Fruit fly (Drosophila melanogaster) whole organism, adult: ENCODE measurements around the gene CG32713.

Experiments used
- CG11617 ChIP-seq: fragments of 200-800 bp; sonication (Bioruptor generic); optimal IDR thresholded peaks from 2 replicates; lab custom pipeline; 2017; ENCODE audit warnings: mild to moderate bottlenecking, missing biosample characterization, missing genetic modification reagents, missing genetic modification characterization
- CG12768 ChIP-seq: fragments of 200-800 bp; sonication (Bioruptor generic); optimal IDR thresholded peaks from 2 replicates; lab custom pipeline; 2017; ENCODE audit warnings: missing biosample characterization, missing genetic modification characterization, mild to moderate bottlenecking, moderate library complexity, missing genetic modification reagents
- CG14711 ChIP-seq: fragments of 200-800 bp; sonication (Bioruptor generic); optimal IDR thresholded peaks from 2 replicates; lab custom pipeline; 2018; ENCODE audit warnings: missing biosample characterization, mild to moderate bottlenecking, missing genetic modification characterization, moderate library complexity
- CG1620 ChIP-seq: fragments of 200-800 bp; sonication (Bioruptor generic); optimal IDR thresholded peaks from 2 replicates; lab custom pipeline; 2016; ENCODE audit warnings: missing biosample characterization, missing genetic modification characterization
- CG33017 ChIP-seq: fragments of 200-800 bp; sonication (Bioruptor generic); optimal IDR thresholded peaks from 2 replicates; lab custom pipeline; 2018; ENCODE audit warnings: missing biosample characterization, mild to moderate bottlenecking, missing genetic modification characterization, moderate library complexity
- CG5204 ChIP-seq: fragments of 200-800 bp; sonication (Bioruptor generic); optimal IDR thresholded peaks from 2 replicates; lab custom pipeline; 2016; ENCODE audit warnings: missing biosample characterization, missing genetic modification characterization
- CG7045 ChIP-seq: fragments of 200-800 bp; sonication (Bioruptor generic); optimal IDR thresholded peaks from 2 replicates; lab custom pipeline; 2017; ENCODE audit warnings: missing biosample characterization, mild to moderate bottlenecking, missing genetic modification characterization
- CG7101 ChIP-seq: fragments of 200-800 bp; sonication (Bioruptor generic); optimal IDR thresholded peaks from 2 replicates; lab custom pipeline; 2018; ENCODE audit warnings: missing biosample characterization, mild to moderate bottlenecking, missing genetic modification characterization, moderate library complexity
- Clk ChIP-seq: fragments of 200-800 bp; sonication (Bioruptor generic); optimal IDR thresholded peaks from 2 replicates; lab custom pipeline; 2017; ENCODE audit warnings: missing biosample characterization, missing genetic modification characterization
- Crg-1 ChIP-seq: fragments of 200-800 bp; sonication (Bioruptor generic); optimal IDR thresholded peaks from 2 replicates; lab custom pipeline; 2016; ENCODE audit warnings: missing biosample characterization, missing genetic modification characterization
- Hr96 ChIP-seq: fragments of 200-800 bp; sonication (Bioruptor generic); optimal IDR thresholded peaks from 2 replicates; lab custom pipeline; 2016; ENCODE audit warnings: missing biosample characterization, missing genetic modification characterization
- Mnt ChIP-seq: fragments of 200-800 bp; sonication (Bioruptor generic); optimal IDR thresholded peaks from 2 replicates; lab custom pipeline; 2016; ENCODE audit warnings: missing biosample characterization, mild to moderate bottlenecking, missing genetic modification characterization
- bab1 ChIP-seq: fragments of 200-800 bp; sonication (Bioruptor generic); optimal IDR thresholded peaks from 3 replicates; lab custom pipeline; 2019; ENCODE audit warnings: missing biosample characterization, mild to moderate bottlenecking, missing genetic modification characterization, moderate library complexity
- cic ChIP-seq: fragments of 200-800 bp; sonication (Bioruptor generic); optimal IDR thresholded peaks from 2 replicates; lab custom pipeline; 2017; ENCODE audit warnings: missing biosample characterization, mild to moderate bottlenecking, missing genetic modification characterization, moderate library complexity
- cnc ChIP-seq, 2 experiments: fragments of >200 bp; optimal IDR thresholded peaks; 2 replicates each; lab custom pipeline; 2017
- kay ChIP-seq: fragments of 200-800 bp; sonication (Bioruptor generic); peaks from one replicate; lab custom pipeline; 2016; ENCODE audit warnings: missing biosample characterization, missing genetic modification characterization, borderline replicate concordance
- ovo ChIP-seq: fragments of 200-800 bp; sonication (Bioruptor generic); optimal IDR thresholded peaks from 2 replicates; lab custom pipeline; 2016; ENCODE audit warnings: missing biosample characterization, missing genetic modification characterization
- pad ChIP-seq: fragments of 200-800 bp; sonication (Bioruptor generic); optimal IDR thresholded peaks from 3 replicates; lab custom pipeline; 2017; ENCODE audit warnings: missing biosample characterization, missing genetic modification characterization, mild to moderate bottlenecking, moderate library complexity, missing genetic modification reagents
- tj ChIP-seq: fragments of 200-800 bp; sonication (Bioruptor generic); optimal IDR thresholded peaks from 3 replicates; lab custom pipeline; 2017; ENCODE audit warnings: missing biosample characterization, mild to moderate bottlenecking, missing genetic modification characterization, moderate library complexity
- toe ChIP-seq: fragments of 200-800 bp; sonication (Bioruptor generic); optimal IDR thresholded peaks from 2 replicates; lab custom pipeline; 2016; ENCODE audit warnings: missing biosample characterization, missing genetic modification characterization

The CG32713 gene

DNA sequence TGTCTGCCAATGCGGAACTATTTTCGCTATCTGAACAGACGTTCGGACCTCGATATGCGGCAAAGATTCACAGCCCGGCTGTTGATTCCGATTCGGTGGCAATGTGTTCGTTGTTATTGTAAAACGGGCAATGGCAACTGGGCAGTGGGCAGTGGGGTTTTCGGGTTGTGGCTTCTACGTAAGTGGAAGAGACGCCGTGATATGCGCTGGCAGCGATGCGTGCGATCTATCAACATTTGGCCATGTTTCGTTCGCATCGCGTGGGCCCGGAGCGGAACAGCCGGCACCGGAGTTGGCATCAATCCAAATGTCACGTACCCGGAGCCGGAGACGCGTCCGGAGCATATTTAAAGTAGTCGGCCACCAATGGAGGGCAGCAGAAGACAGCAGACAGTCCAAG is 24.0 kb upstream of the CG32713 start, which contains the start of gene Cp38:
TSS of gene Cp38 (plus strand) at position 376 of the 400 bp plus-strand sequence.
- TF ChIP-seq bab1 (peak; percentile 95), CG7101 (tag; lab: Kevin White, UChicago) (no peak), tj (GFP tag; lab: Kevin White, UChicago) (peak; percentile 8)

DNA sequence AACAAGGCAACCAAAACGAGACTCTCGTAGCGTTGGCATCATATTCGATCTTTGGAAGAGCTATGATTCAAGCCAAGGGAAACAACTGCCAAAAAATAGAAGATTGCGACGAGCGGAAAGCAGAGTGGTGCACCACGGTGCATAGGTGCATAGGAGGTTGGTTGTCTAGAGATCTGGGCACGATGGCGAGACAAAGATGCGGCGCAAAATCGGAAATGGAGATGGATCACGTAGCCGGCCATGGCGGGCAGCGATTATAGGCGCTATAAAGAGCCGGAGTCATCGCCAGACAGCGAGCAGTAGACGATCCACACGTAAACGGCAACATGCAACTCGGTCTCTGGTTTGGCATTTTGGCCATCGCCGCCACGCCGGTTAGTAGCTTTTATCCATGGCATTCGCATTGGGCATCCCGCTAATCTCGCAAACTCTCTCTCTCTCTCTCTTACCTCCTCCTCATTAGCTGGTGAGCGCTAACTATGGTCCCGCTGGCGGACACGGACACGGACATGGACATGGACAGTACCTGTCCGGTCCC is 21.7 kb upstream of the CG32713 start, which contains the start of gene Cp36:
TSS of gene Cp36 (plus strand) at position 289 of the 538 bp plus-strand sequence.
- TF ChIP-seq CG7045, result no peak
- TF ChIP-seq ovo, result no peak
- TF ChIP-seq cic (GFP tag; lab: Kevin White, UChicago), result no peak
- TF ChIP-seq kay (GFP tag; lab: Kevin White, UChicago), result no peak
- no peak for TF ChIP-seq CG33017 (tag; lab: Kevin White, UChicago)
- peak; percentile 65 for TF ChIP-seq CG1620
- no peak for TF ChIP-seq Clk
- no peak for TF ChIP-seq CG14711 (tag; lab: Kevin White, UChicago)
- TF ChIP-seq Hr96, result no peak
- peak; percentile 81 for TF ChIP-seq Crg-1 (GFP tag; lab: Kevin White, UChicago)
- TF ChIP-seq tj (GFP tag; lab: Kevin White, UChicago), result no peak
- TF ChIP-seq cnc (optimal IDR thresholded peaks at IDR 0.05; lab: Kevin White, UChicago), result no peak
- TF ChIP-seq CG12768 (GFP tag; lab: Kevin White, UChicago), result no peak
- TF ChIP-seq bab1, result peak; percentile 94

DNA sequence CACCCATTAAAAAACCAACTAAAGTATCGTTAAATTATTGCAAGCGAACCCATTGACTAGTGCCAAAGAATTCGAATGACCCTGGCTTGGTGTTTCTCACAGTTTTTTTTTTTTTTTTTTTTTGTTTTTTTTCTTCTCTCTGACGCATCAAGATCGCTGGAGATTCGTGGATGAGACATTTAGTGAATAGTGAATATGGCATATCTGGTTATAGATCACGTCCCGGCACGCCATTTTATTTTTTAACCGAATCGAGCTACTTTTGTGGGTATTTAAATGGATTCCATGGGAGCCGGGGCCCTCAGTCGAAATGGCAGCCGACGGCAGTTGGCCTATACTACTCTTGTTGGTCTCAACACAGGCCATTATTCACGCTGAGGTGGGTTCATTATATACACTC is 19.4 kb upstream of the CG32713 start, which contains the start of gene Cp7Fc:
TSS of gene Cp7Fc (plus strand) at position 301 of the 400 bp plus-strand sequence.
- TF ChIP-seq Crg-1 (GFP tag; lab: Kevin White, UChicago) (peak; percentile 8), bab1 (peak; percentile 16), ovo (no peak)

DNA sequence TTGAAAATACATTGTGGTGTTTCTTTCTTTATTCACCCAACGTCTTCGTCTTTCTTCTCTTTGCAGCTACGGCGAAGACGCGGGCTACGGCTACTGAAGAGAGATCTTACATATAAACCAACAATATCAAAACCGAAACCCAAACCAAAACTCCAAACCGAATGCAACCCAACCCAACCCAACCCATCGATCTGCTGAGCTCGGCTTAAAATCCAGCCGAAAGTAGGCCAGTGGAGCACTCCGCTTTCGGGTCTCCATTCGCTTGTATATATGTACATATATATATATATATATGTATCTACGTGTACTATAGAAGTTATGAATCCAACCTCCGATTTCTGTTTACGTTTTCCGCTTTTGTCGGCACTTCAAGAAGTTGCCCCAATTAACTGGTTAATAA is 18.2 kb upstream of the CG32713 start:
- TF ChIP-seq tj (GFP tag; lab: Kevin White, UChicago) (peak; percentile 93), CG5204 (GFP tag; lab: Kevin White, UChicago) (no peak)

- TF ChIP-seq ovo (no peak), bab1 (peak; percentile 99), Hr96 (no peak), pad (no peak), kay (GFP tag; lab: Kevin White, UChicago) (no peak), cic (GFP tag; lab: Kevin White, UChicago) (no peak), CG11617 (GFP tag; lab: Kevin White, UChicago) (no peak), CG7101 (tag; lab: Kevin White, UChicago) (no peak), Clk (no peak), Crg-1 (GFP tag; lab: Kevin White, UChicago) (peak; percentile 56), CG1620 (peak; percentile 50), CG12768 (GFP tag; lab: Kevin White, UChicago) (no peak), CG5204 (GFP tag; lab: Kevin White, UChicago) (no peak), cnc (optimal IDR thresholded peaks at IDR 0.05; lab: Kevin White, UChicago) (no peak), toe (GFP tag; lab: Kevin White, UChicago) (no peak), Mnt (GFP tag; lab: Kevin White, UChicago) (no peak), CG7045 (no peak), tj (GFP tag; lab: Kevin White, UChicago) (peak; percentile 35), CG14711 (tag; lab: Kevin White, UChicago) (peak; percentile 35), CG33017 (tag; lab: Kevin White, UChicago) (no peak)
These were observed 16.0 kb upstream of the CG32713 start, which contains the start of gene Cp7Fb for dm6 chrX:8473339-8473887. Cp7Fb (plus strand) TSS chrX:8473837.

dm6 chrX:8470588-8470987 is 13.2 kb upstream of the CG32713 start, which contains the start of gene Cp7Fa:
Cp7Fa (plus strand) TSS chrX:8470888.
- TF ChIP-seq bab1, result peak; percentile 20
- no peak for TF ChIP-seq cic (GFP tag; lab: Kevin White, UChicago)
- no peak for TF ChIP-seq ovo
- no peak for TF ChIP-seq CG5204 (GFP tag; lab: Kevin White, UChicago)
- TF ChIP-seq CG1620, result peak; percentile 4

- TF ChIP-seq CG1620, result no peak
- no peak for TF ChIP-seq cic (GFP tag; lab: Kevin White, UChicago)
- TF ChIP-seq CG12768 (GFP tag; lab: Kevin White, UChicago), result no peak
- no peak for TF ChIP-seq pad
- TF ChIP-seq bab1, result no peak
- TF ChIP-seq Hr96, result no peak
- TF ChIP-seq kay (GFP tag; lab: Kevin White, UChicago), result peak; percentile 67
- no peak for TF ChIP-seq Clk
- no peak for TF ChIP-seq tj (GFP tag; lab: Kevin White, UChicago)
These were observed 12.2 kb upstream of the CG32713 start for dm6 chrX:8469606-8470005.
